Worm (Caenorhabditis elegans): ENCODE measurements around the gene srh-47.

DNA sequence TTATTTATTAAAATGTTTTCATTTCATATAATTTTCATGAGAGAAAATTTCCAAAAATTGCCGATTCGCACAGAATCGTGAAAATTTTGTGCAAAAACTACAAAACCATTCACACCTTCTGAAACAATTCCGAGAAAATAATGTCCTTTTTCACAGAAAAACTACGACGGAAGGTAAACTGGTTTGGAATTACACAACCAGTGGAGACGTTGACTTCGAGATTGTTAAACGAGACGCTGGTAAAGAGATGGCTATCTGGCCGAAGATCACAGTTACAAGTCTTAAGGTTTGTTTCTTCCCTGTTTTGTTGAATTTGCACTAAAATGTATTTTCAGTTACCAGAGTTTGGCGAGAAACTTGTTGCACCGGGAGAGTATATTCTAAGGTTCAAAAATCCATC is 12.5 kb upstream of the srh-47 start:
- TF ChIP-seq daf-12 (tag; optimal IDR thresholded peaks at IDR 0.05) (no peak), mdl-1 (tag; optimal IDR thresholded peaks at IDR 0.05) (no peak), dve-1 (tag; optimal IDR thresholded peaks at IDR 0.05; ENCODE audit: insufficient read depth) (no peak), ztf-11 (tag; optimal IDR thresholded peaks at IDR 0.05) (no peak), aly-2 (tag; optimal IDR thresholded peaks at IDR 0.05) (no peak), nhr-6 (tag; optimal IDR thresholded peaks at IDR 0.05) (no peak), dpl-1 (GFP tag; optimal IDR thresholded peaks at IDR 0.05) (no peak), daf-8 (GFP tag; IDR thresholded peaks at IDR 0.05) (no peak), nhr-111 (GFP tag; optimal IDR thresholded peaks at IDR 0.05) (no peak), lin-39 (tag; optimal IDR thresholded peaks at IDR 0.05) (no peak), fos-1 (tag; optimal IDR thresholded peaks at IDR 0.05) (no peak), nhr-11 (tag; optimal IDR thresholded peaks at IDR 0.05) (no peak)
